Worm (Caenorhabditis elegans) whole organism, midembryonic: ENCODE data around the gene F13A7.11.

Experiments
- T22C8.4 ChIP-seq: fragments of 200-800 bp; sonication (Bioruptor generic); IDR thresholded peaks from 2 replicates; pipeline ENCODE4 v1.3.6; 2022; ENCODE audit warnings: missing genetic modification characterization, missing compliant biosample characterization
- cog-1 ChIP-seq: sonication (generic microtip); optimal IDR thresholded peaks from 2 replicates; lab custom pipeline; 2016; ENCODE audit warnings: missing genetic modification characterization, missing compliant biosample characterization
- flt-1 ChIP-seq: fragments of 200-800 bp; sonication (Bioruptor generic); IDR thresholded peaks from 2 replicates; pipeline ENCODE4 v1.3.6; 2022; ENCODE audit warnings: missing genetic modification characterization, missing compliant biosample characterization
- med-1 ChIP-seq: sonication (generic microtip); optimal IDR thresholded peaks from 2 replicates; lab custom pipeline; 2017; ENCODE audit warnings: missing genetic modification characterization, mild to moderate bottlenecking, missing compliant biosample characterization, antibody characterized with exemption, missing genetic modification reagents; ENCODE audit not compliant: insufficient read depth
- ref-1 ChIP-seq: fragments of 200-800 bp; sonication (Bioruptor generic); conservative IDR thresholded peaks from 2 replicates; pipeline ENCODE4 v1.3.6; 2022; ENCODE audit warnings: missing genetic modification reagents, missing genetic modification characterization, missing compliant biosample characterization
- tab-1 ChIP-seq: fragments of 200-800 bp; sonication (Bioruptor generic); IDR thresholded peaks from 2 replicates; pipeline ENCODE4 v1.3.6; 2022; ENCODE audit warnings: missing genetic modification characterization, missing compliant biosample characterization
- ztf-23 ChIP-seq: fragments of 200-800 bp; sonication (Bioruptor generic); IDR thresholded peaks from 2 replicates; pipeline ENCODE4 v1.3.6; 2022; ENCODE audit warnings: missing genetic modification reagents, missing genetic modification characterization, missing compliant biosample characterization
- ztf-29 ChIP-seq: fragments of 200-800 bp; sonication (Bioruptor generic); IDR thresholded peaks from 2 replicates; pipeline ENCODE4 v1.3.6; 2022; ENCODE audit warnings: missing genetic modification reagents, missing genetic modification characterization, missing compliant biosample characterization

DNA sequence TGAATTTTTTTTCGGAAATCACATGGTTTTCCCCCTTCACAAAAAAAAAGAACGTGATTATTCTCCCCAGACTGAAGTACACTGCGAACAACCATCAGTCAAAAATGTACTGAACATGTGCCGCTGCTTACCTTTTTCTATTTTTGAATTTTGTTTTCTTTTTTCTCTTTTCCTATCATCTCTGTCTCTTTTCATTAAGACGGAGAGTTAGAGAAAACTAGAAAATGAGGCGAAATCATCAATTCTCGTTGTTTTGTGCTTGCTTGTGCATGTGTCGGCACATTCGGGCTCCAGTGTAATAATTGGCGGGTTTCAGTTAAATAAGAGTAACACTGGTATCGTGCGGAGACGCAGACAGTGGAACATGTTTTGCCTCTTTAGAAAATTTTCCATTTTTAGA, 42.8 kb downstream of the F13A7.11 start:
- TF ChIP-seq flt-1 (GFP tag; lab: Robert Waterston, UW) (no peak), T22C8.4 (GFP tag; lab: Robert Waterston, UW) (no peak), ref-1 (GFP tag; lab: Robert Waterston, UW) (no peak), med-1 (no peak), tab-1 (GFP tag; lab: Robert Waterston, UW) (no peak), ztf-29 (no peak), ztf-23 (GFP tag; lab: Robert Waterston, UW) (no peak), cog-1 (tag; lab: Kevin White, UChicago) (no peak)
